Fruit fly (Drosophila melanogaster) whole organism, embryonic: Measurements from ENCODE around the gene dysf.

Experiments
- B-H2 ChIP-seq: fragments of 200-800 bp; sonication (Bioruptor generic); optimal IDR thresholded peaks from 2 replicates; lab custom pipeline; 2018; ENCODE audit warnings: missing biosample characterization, mild to moderate bottlenecking, missing genetic modification characterization
- CG10209 ChIP-seq: fragments of 200-800 bp; sonication (Bioruptor generic); optimal IDR thresholded peaks from 3 replicates; lab custom pipeline; 2017; ENCODE audit warnings: missing biosample characterization, mild to moderate bottlenecking, missing genetic modification characterization, missing genetic modification reagents
- CG10959 ChIP-seq: fragments of 200-800 bp; sonication (Bioruptor generic); IDR thresholded peaks from 2 replicates; pipeline ENCODE4 v1.3.6; 2022; ENCODE audit warnings: missing biosample characterization, missing genetic modification characterization
- CG12236 ChIP-seq: fragments of 200-800 bp; sonication (Bioruptor generic); optimal IDR thresholded peaks from 2 replicates; lab custom pipeline; 2016; ENCODE audit warnings: missing biosample characterization, missing genetic modification characterization
- CG15073 ChIP-seq: fragments of 200-800 bp; sonication (Bioruptor generic); optimal IDR thresholded peaks from 2 replicates; lab custom pipeline; 2016; ENCODE audit warnings: missing biosample characterization, missing genetic modification characterization
- CG15269 ChIP-seq: fragments of 200-800 bp; sonication (Bioruptor generic); optimal IDR thresholded peaks from 2 replicates; lab custom pipeline; 2018; ENCODE audit warnings: missing biosample characterization, mild to moderate bottlenecking, missing genetic modification characterization, moderate library complexity
- CG16813 ChIP-seq: fragments of 200-800 bp; sonication (Bioruptor generic); IDR thresholded peaks from 3 replicates; pipeline ENCODE4 v1.3.6; 2022; ENCODE audit warnings: missing biosample characterization, missing genetic modification characterization; ENCODE audit not compliant: partially characterized antibody
- CG17802 ChIP-seq: fragments of 200-800 bp; sonication (Bioruptor generic); optimal IDR thresholded peaks from 2 replicates; lab custom pipeline; 2018; ENCODE audit warnings: missing biosample characterization, mild to moderate bottlenecking, missing genetic modification characterization, moderate library complexity
- CG18262 ChIP-seq: fragments of 200-800 bp; optimal IDR thresholded peaks from 3 replicates; lab custom pipeline; 2019; ENCODE audit warnings: missing biosample characterization, mild to moderate bottlenecking, missing genetic modification characterization, moderate library complexity
- CG18599 ChIP-seq: fragments of 200-800 bp; sonication (Bioruptor generic); optimal IDR thresholded peaks from 3 replicates; lab custom pipeline; 2017; ENCODE audit warnings: missing biosample characterization, missing genetic modification characterization, mild to moderate bottlenecking, moderate library complexity, missing genetic modification reagents
- CG30403 ChIP-seq: fragments of 200-800 bp; sonication (Bioruptor generic); optimal IDR thresholded peaks from 3 replicates; lab custom pipeline; 2016; ENCODE audit warnings: missing biosample characterization, missing genetic modification characterization
- CG31224 ChIP-seq: fragments of 200-800 bp; sonication (Bioruptor generic); IDR thresholded peaks from 2 replicates; pipeline ENCODE4 v1.3.6; 2022; ENCODE audit warnings: missing biosample characterization, missing genetic modification characterization
- CG32532 ChIP-seq: fragments of 200-800 bp; sonication (Bioruptor generic); IDR thresholded peaks from 2 replicates; pipeline ENCODE4 v1.3.6; 2022; ENCODE audit warnings: missing biosample characterization, missing genetic modification characterization
- CG4404 ChIP-seq: fragments of 200-800 bp; sonication (Bioruptor generic); IDR thresholded peaks from 2 replicates; pipeline ENCODE4 v1.3.6; 2022; ENCODE audit warnings: missing biosample characterization, missing genetic modification characterization
- CG4617 ChIP-seq: fragments of 200-800 bp; sonication (Bioruptor generic); optimal IDR thresholded peaks from 3 replicates; lab custom pipeline; 2016; ENCODE audit warnings: missing biosample characterization, missing genetic modification characterization, borderline replicate concordance
- CG7786 ChIP-seq: fragments of 200-800 bp; sonication (Bioruptor generic); optimal IDR thresholded peaks from 2 replicates; lab custom pipeline; 2016; ENCODE audit warnings: missing biosample characterization, missing genetic modification characterization
- CG7928 ChIP-seq: fragments of 200-800 bp; sonication (Bioruptor generic); optimal IDR thresholded peaks from 2 replicates; lab custom pipeline; 2017; ENCODE audit warnings: missing biosample characterization, mild to moderate bottlenecking, missing genetic modification characterization
- CG8765 ChIP-seq: fragments of 200-800 bp; sonication (Bioruptor generic); IDR thresholded peaks from 2 replicates; pipeline ENCODE4 v1.3.6; 2022; ENCODE audit warnings: missing biosample characterization, missing genetic modification characterization
- CG9609 ChIP-seq: fragments of 200-800 bp; sonication (Bioruptor generic); optimal IDR thresholded peaks from 3 replicates; lab custom pipeline; 2016; ENCODE audit warnings: missing biosample characterization, missing genetic modification characterization
- CG9727 ChIP-seq: fragments of 200-800 bp; sonication (Bioruptor generic); optimal IDR thresholded peaks from 3 replicates; lab custom pipeline; 2017; ENCODE audit warnings: missing biosample characterization, mild to moderate bottlenecking, missing genetic modification characterization
- CG9817 ChIP-seq: fragments of 200-800 bp; sonication (Bioruptor generic); optimal IDR thresholded peaks from 2 replicates; lab custom pipeline; 2018; ENCODE audit warnings: missing biosample characterization, mild to moderate bottlenecking, missing genetic modification characterization, moderate library complexity
- Chrac-16 ChIP-seq: fragments of 200-800 bp; sonication (Bioruptor generic); optimal IDR thresholded peaks from 3 replicates; lab custom pipeline; 2016; ENCODE audit warnings: missing biosample characterization, missing genetic modification characterization
- Dbx ChIP-seq: fragments of 200-800 bp; sonication (Bioruptor generic); IDR thresholded peaks from 3 replicates; pipeline ENCODE4 v1.3.6; 2022; ENCODE audit warnings: missing biosample characterization, missing genetic modification characterization
- Dip2 ChIP-seq: fragments of 200-800 bp; sonication (Bioruptor generic); IDR thresholded peaks from 2 replicates; pipeline ENCODE4 v1.3.6; 2022; ENCODE audit warnings: missing biosample characterization, missing genetic modification characterization
- Eip74EF ChIP-seq, 2 experiments: fragments of 200-800 bp in 1 of 2; fragments of >200 bp in 1 of 2; sonication (Bioruptor generic) in 1 of 2; optimal IDR thresholded peaks; 2 replicates each; lab custom pipeline; 2017 to 2019; ENCODE audit warnings: missing biosample characterization in 2 of 2, missing genetic modification characterization in 2 of 2, mild to moderate bottlenecking in 1 of 2, moderate library complexity in 1 of 2
- HLH54F ChIP-seq: fragments of 200-800 bp; sonication (Bioruptor generic); optimal IDR thresholded peaks from 3 replicates; lab custom pipeline; 2016; ENCODE audit warnings: missing biosample characterization, missing genetic modification characterization
- MBD-R2 ChIP-seq: fragments of 200-800 bp; sonication (Bioruptor generic); IDR thresholded peaks from 2 replicates; pipeline ENCODE4 v1.3.6; 2022; ENCODE audit warnings: missing biosample characterization, missing genetic modification characterization
- Mad ChIP-seq: fragments of 200-800 bp; sonication (Bioruptor generic); optimal IDR thresholded peaks from 2 replicates; lab custom pipeline; 2016; ENCODE audit warnings: missing biosample characterization, missing genetic modification characterization
- Med ChIP-seq: fragments of 200-800 bp; sonication (Bioruptor generic); peaks from one replicate; lab custom pipeline; 2016; ENCODE audit warnings: missing biosample characterization, missing genetic modification characterization, mild to moderate bottlenecking, inconsistent platforms, moderate library complexity
- Oaz ChIP-seq: fragments of 200-800 bp; sonication (Bioruptor generic); IDR thresholded peaks from 2 replicates; pipeline ENCODE4 v1.3.6; 2022; ENCODE audit warnings: missing biosample characterization, missing genetic modification characterization
- Sox100B ChIP-seq: fragments of 200-800 bp; sonication (Bioruptor generic); optimal IDR thresholded peaks from 3 replicates; lab custom pipeline; 2018; ENCODE audit warnings: missing biosample characterization, mild to moderate bottlenecking, missing genetic modification characterization
- Tbp ChIP-seq: fragments of >200 bp; optimal IDR thresholded peaks from 2 replicates; lab custom pipeline; 2018; ENCODE audit warnings: missing biosample characterization, missing genetic modification characterization
- al ChIP-seq: fragments of 200-800 bp; sonication (Bioruptor generic); IDR thresholded peaks from 2 replicates; pipeline ENCODE4 v1.3.6; 2022; ENCODE audit warnings: missing biosample characterization, missing genetic modification characterization
- cas ChIP-seq: fragments of 200-800 bp; sonication (Bioruptor generic); IDR thresholded peaks from 2 replicates; pipeline ENCODE4 v1.3.6; 2022; ENCODE audit warnings: missing biosample characterization, missing genetic modification characterization
- cg ChIP-seq: fragments of 200-800 bp; sonication (Bioruptor generic); optimal IDR thresholded peaks from 3 replicates; lab custom pipeline; 2019; ENCODE audit warnings: missing biosample characterization, mild to moderate bottlenecking, missing genetic modification characterization, moderate library complexity
- crol ChIP-seq: fragments of 200-800 bp; sonication (Bioruptor generic); IDR thresholded peaks from 2 replicates; pipeline ENCODE4 v1.3.6; 2022; ENCODE audit warnings: missing biosample characterization, missing genetic modification characterization
- disco-r ChIP-seq: fragments of 200-800 bp; sonication (Bioruptor generic); optimal IDR thresholded peaks from 2 replicates; lab custom pipeline; 2016; ENCODE audit warnings: missing biosample characterization, missing genetic modification characterization
- exex ChIP-seq: fragments of 200-800 bp; sonication (Bioruptor generic); optimal IDR thresholded peaks from 4 replicates; lab custom pipeline; 2018; ENCODE audit warnings: missing biosample characterization, mild to moderate bottlenecking, missing genetic modification characterization, moderate library complexity
- hb ChIP-seq: fragments of 200-800 bp; sonication (Bioruptor generic); IDR thresholded peaks from 3 replicates; pipeline ENCODE4 v1.3.6; 2022; ENCODE audit warnings: missing biosample characterization, missing genetic modification characterization; ENCODE audit not compliant: partially characterized antibody
- her ChIP-seq: fragments of 200-800 bp; sonication (Bioruptor generic); optimal IDR thresholded peaks from 2 replicates; lab custom pipeline; 2016; ENCODE audit warnings: missing biosample characterization, missing genetic modification characterization
- lab ChIP-seq: fragments of 200-800 bp; sonication (Bioruptor generic); optimal IDR thresholded peaks from 3 replicates; lab custom pipeline; 2017; ENCODE audit warnings: missing biosample characterization, missing genetic modification characterization, mild to moderate bottlenecking, moderate library complexity, missing genetic modification reagents
- mld ChIP-seq: fragments of 200-800 bp; sonication (Bioruptor generic); IDR thresholded peaks from 3 replicates; pipeline ENCODE4 v1.3.6; 2022; ENCODE audit warnings: missing biosample characterization, missing genetic modification characterization; ENCODE audit not compliant: partially characterized antibody
- nerfin-2 ChIP-seq: fragments of 200-800 bp; sonication (Bioruptor generic); IDR thresholded peaks from 2 replicates; pipeline ENCODE4 v1.3.6; 2022; ENCODE audit warnings: missing biosample characterization, missing genetic modification characterization; ENCODE audit not compliant: partially characterized antibody
- org-1 ChIP-seq: fragments of 200-800 bp; sonication (Bioruptor generic); optimal IDR thresholded peaks from 2 replicates; lab custom pipeline; 2017; ENCODE audit warnings: missing biosample characterization, missing genetic modification characterization
- phol ChIP-seq: fragments of 200-800 bp; sonication (Bioruptor generic); optimal IDR thresholded peaks from 3 replicates; lab custom pipeline; 2018; ENCODE audit warnings: missing biosample characterization, mild to moderate bottlenecking, missing genetic modification characterization, moderate library complexity
- ro ChIP-seq: fragments of 200-800 bp; sonication (Bioruptor generic); IDR thresholded peaks from 2 replicates; pipeline ENCODE4 v1.3.6; 2022; ENCODE audit warnings: missing biosample characterization, missing genetic modification characterization
- slp2 ChIP-seq: fragments of 200-800 bp; sonication (Bioruptor generic); optimal IDR thresholded peaks from 2 replicates; lab custom pipeline; 2016; ENCODE audit warnings: missing biosample characterization, missing genetic modification characterization
- sob ChIP-seq: fragments of 200-800 bp; sonication (Bioruptor generic); IDR thresholded peaks from 2 replicates; pipeline ENCODE4 v1.3.6; 2022; ENCODE audit warnings: missing biosample characterization, missing genetic modification characterization
- ttk ChIP-seq: fragments of 200-800 bp; sonication (Bioruptor generic); IDR thresholded peaks from 2 replicates; pipeline ENCODE4 v2.1.2; 2022; ENCODE audit warnings: missing biosample characterization, missing genetic modification characterization
- tup ChIP-seq: fragments of 200-800 bp; sonication (Bioruptor generic); optimal IDR thresholded peaks from 2 replicates; lab custom pipeline; 2016; ENCODE audit warnings: missing biosample characterization, mild to moderate bottlenecking, missing genetic modification characterization, moderate library complexity
- tx ChIP-seq: fragments of 200-800 bp; sonication (Bioruptor generic); optimal IDR thresholded peaks from 2 replicates; lab custom pipeline; 2016; ENCODE audit warnings: missing biosample characterization, missing genetic modification characterization

The dysf gene

DNA sequence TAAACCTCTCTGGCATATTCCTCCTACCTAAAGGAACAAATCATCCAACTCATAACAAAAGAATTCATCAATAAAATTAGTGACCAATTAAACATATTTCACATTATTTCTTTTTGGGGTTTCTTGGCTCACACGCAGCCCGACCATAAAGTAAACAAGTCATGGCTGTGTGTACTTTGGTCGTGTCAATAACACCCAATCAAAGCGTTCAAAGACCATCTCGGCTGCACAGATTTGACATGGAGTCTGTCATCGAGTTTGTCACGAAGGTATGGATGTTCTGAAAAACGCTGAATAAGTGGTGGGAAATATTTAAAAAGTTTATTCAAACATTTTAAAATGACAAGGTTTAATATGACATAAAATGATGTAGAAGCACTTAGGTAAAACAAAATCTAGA lies 32.1 kb upstream of the dysf start (continued):
- no peak for TF ChIP-seq Eip74EF (GFP tag; optimal IDR thresholded peaks at IDR 0.05; lab: Kevin White, UChicago)
- TF ChIP-seq cas (GFP tag; lab: Robert Waterston, UW) = 0 out of 2 replicates have a peak, but pooled peaks have one; percentile 12
- no peak for TF ChIP-seq Dip2 (GFP tag; lab: Robert Waterston, UW)
- TF ChIP-seq CG15073 (GFP tag; lab: Kevin White, UChicago) = no peak
- TF ChIP-seq Med = peak; percentile 85
- peak; percentile 7; the same call in 1 of the 2 replicates for TF ChIP-seq ttk (GFP tag; lab: Robert Waterston, UW)
- TF ChIP-seq CG31224 = no peak
- no peak; the same call in 1 of the 2 replicates for TF ChIP-seq MBD-R2
- peak; percentile 42 for TF ChIP-seq CG9817 (tag; lab: Kevin White, UChicago)
- TF ChIP-seq mld (GFP tag; lab: Robert Waterston, UW) = no peak
- no peak for TF ChIP-seq CG7928 (GFP tag; lab: Kevin White, UChicago)
- TF ChIP-seq Dbx (GFP tag; lab: Robert Waterston, UW) = 0 out of 3 replicates have a peak, but pooled peaks have one; percentile 24
- TF ChIP-seq CG8765 (GFP tag; lab: Robert Waterston, UW) = no peak
- no peak for TF ChIP-seq CG10959
- no peak for TF ChIP-seq CG4617 (GFP tag; lab: Kevin White, UChicago)
- TF ChIP-seq org-1 (GFP tag; lab: Kevin White, UChicago) = no peak
- no peak for TF ChIP-seq slp2 (GFP tag; lab: Kevin White, UChicago)
- TF ChIP-seq CG17802 (tag; lab: Kevin White, UChicago) = no peak
- peak; percentile 63 for TF ChIP-seq CG15269
- TF ChIP-seq HLH54F (GFP tag; lab: Kevin White, UChicago) = no peak
- TF ChIP-seq CG16813 (GFP tag; lab: Robert Waterston, UW) = no peak
- no peak for TF ChIP-seq exex (tag; lab: Kevin White, UChicago)
- no peak for TF ChIP-seq Tbp (GFP tag; lab: Kevin White, UChicago)
- peak; percentile 36 for TF ChIP-seq CG18599
- no peak for TF ChIP-seq Oaz (GFP tag; lab: Robert Waterston, UW)
- peak; percentile 27 for TF ChIP-seq CG18262 (tag; lab: Kevin White, UChicago)
- TF ChIP-seq CG10209 = peak; percentile 26
- no peak for TF ChIP-seq CG4404 (GFP tag; lab: Robert Waterston, UW)
- TF ChIP-seq al (GFP tag; lab: Robert Waterston, UW) = no peak
- TF ChIP-seq Mad (GFP tag; lab: Kevin White, UChicago) = no peak
- no peak for TF ChIP-seq ro (GFP tag; lab: Robert Waterston, UW)
- TF ChIP-seq CG9727 (GFP tag; lab: Kevin White, UChicago) = peak; percentile 28
- TF ChIP-seq sob (GFP tag; lab: Robert Waterston, UW) = peak; percentile 50; the same call in 1 of the 2 replicates
- peak; percentile 76 for TF ChIP-seq lab (GFP tag; lab: Kevin White, UChicago)
- TF ChIP-seq CG32532 (GFP tag; lab: Robert Waterston, UW) = no peak
- TF ChIP-seq CG30403 (GFP tag; lab: Kevin White, UChicago) = no peak
- no peak for TF ChIP-seq Chrac-16 (GFP tag; lab: Kevin White, UChicago)
- TF ChIP-seq CG12236 (GFP tag; lab: Kevin White, UChicago) = peak; percentile 20
- no peak for TF ChIP-seq tup (GFP tag; lab: Kevin White, UChicago)
- TF ChIP-seq Sox100B = peak; percentile 46
- TF ChIP-seq hb (GFP tag; lab: Robert Waterston, UW) = no peak
- peak; percentile 20 for TF ChIP-seq CG7786 (GFP tag; lab: Kevin White, UChicago)
- no peak for TF ChIP-seq disco-r (GFP tag; lab: Kevin White, UChicago)
- no peak for TF ChIP-seq CG9609
- TF ChIP-seq nerfin-2 (GFP tag; lab: Robert Waterston, UW) = no peak
- TF ChIP-seq phol (tag; lab: Kevin White, UChicago) = no peak
- TF ChIP-seq B-H2 = no peak
- no peak for TF ChIP-seq tx (GFP tag; lab: Kevin White, UChicago)
- no peak for TF ChIP-seq cg
- no peak for TF ChIP-seq crol (GFP tag; lab: Robert Waterston, UW)
- TF ChIP-seq her (GFP tag; lab: Kevin White, UChicago) = no peak
